Fruit fly (Drosophila melanogaster) whole organism, prepupa: Measurements from ENCODE around the gene Pex12.
A peak's percentile ranks its signal among the peaks of the same experiment; 100 is the strongest.

Source experiments
- CG10631 ChIP-seq: fragments of 200-800 bp; sonication (Bioruptor generic); optimal IDR thresholded peaks from 2 replicates; lab custom pipeline; 2016; ENCODE audit warnings: missing biosample characterization, missing genetic modification characterization
- CG11294 ChIP-seq: fragments of 200-800 bp; sonication (Bioruptor generic); IDR thresholded peaks from 2 replicates; pipeline ENCODE4 v1.3.6; 2022; ENCODE audit warnings: missing biosample characterization, missing genetic modification characterization
- CG11762 ChIP-seq: fragments of 200-800 bp; sonication (Bioruptor generic); optimal IDR thresholded peaks from 3 replicates; lab custom pipeline; 2016; ENCODE audit warnings: missing biosample characterization, missing genetic modification characterization; ENCODE audit not compliant: insufficient read depth
- CG11902 ChIP-seq: fragments of 200-800 bp; sonication (Bioruptor generic); optimal IDR thresholded peaks from 3 replicates; lab custom pipeline; 2016; ENCODE audit warnings: missing biosample characterization, missing genetic modification characterization
- CG15336 ChIP-seq: fragments of 200-800 bp; sonication (Bioruptor generic); IDR thresholded peaks from 2 replicates; pipeline ENCODE4 v1.3.6; 2022; ENCODE audit warnings: missing biosample characterization, missing genetic modification characterization
- CG3032 ChIP-seq: fragments of 200-800 bp; optimal IDR thresholded peaks from 2 replicates; lab custom pipeline; 2019; ENCODE audit warnings: missing biosample characterization, mild to moderate bottlenecking, missing genetic modification characterization, moderate library complexity
- CG31627 ChIP-seq: fragments of 200-800 bp; sonication (Bioruptor generic); optimal IDR thresholded peaks from 3 replicates; lab custom pipeline; 2016; ENCODE audit warnings: missing biosample characterization, missing genetic modification characterization
- CG32006 ChIP-seq: fragments of 200-800 bp; sonication (Bioruptor generic); optimal IDR thresholded peaks from 3 replicates; lab custom pipeline; 2017; ENCODE audit warnings: missing biosample characterization, mild to moderate bottlenecking, missing genetic modification characterization
- CG34406 ChIP-seq: fragments of 200-800 bp; sonication (Bioruptor generic); optimal IDR thresholded peaks from 3 replicates; lab custom pipeline; 2016; ENCODE audit warnings: missing biosample characterization, missing genetic modification characterization
- CG4318 ChIP-seq: fragments of 200-800 bp; sonication (Bioruptor generic); optimal IDR thresholded peaks from 3 replicates; lab custom pipeline; 2017; ENCODE audit warnings: missing biosample characterization, mild to moderate bottlenecking, missing genetic modification characterization
- CG6276 ChIP-seq: fragments of 200-800 bp; sonication (Bioruptor generic); optimal IDR thresholded peaks from 2 replicates; lab custom pipeline; 2017; ENCODE audit warnings: missing biosample characterization, mild to moderate bottlenecking, missing genetic modification characterization
- CG6792 ChIP-seq: fragments of 200-800 bp; sonication (Bioruptor generic); optimal IDR thresholded peaks from 3 replicates; lab custom pipeline; 2016; ENCODE audit warnings: missing biosample characterization, missing genetic modification characterization
- CG6854 ChIP-seq: fragments of 200-800 bp; sonication (Bioruptor generic); optimal IDR thresholded peaks from 2 replicates; lab custom pipeline; 2017; ENCODE audit warnings: missing biosample characterization, mild to moderate bottlenecking, missing genetic modification characterization
- CG7368 ChIP-seq: fragments of 200-800 bp; sonication (Bioruptor generic); optimal IDR thresholded peaks from 3 replicates; lab custom pipeline; 2016; ENCODE audit warnings: missing biosample characterization, missing genetic modification characterization
- CG8119 ChIP-seq: fragments of 200-800 bp; sonication (Bioruptor generic); IDR thresholded peaks from 3 replicates; pipeline ENCODE4 v1.3.6; 2022; ENCODE audit warnings: missing biosample characterization, missing genetic modification characterization
- CG8632 ChIP-seq: fragments of 200-800 bp; sonication (Bioruptor generic); optimal IDR thresholded peaks from 3 replicates; lab custom pipeline; 2016; ENCODE audit warnings: missing biosample characterization, missing genetic modification characterization
- Eip75B ChIP-seq: fragments of 200-800 bp; sonication (Bioruptor generic); optimal IDR thresholded peaks from 3 replicates; lab custom pipeline; 2016; ENCODE audit warnings: missing biosample characterization, missing genetic modification characterization
- Eip78C ChIP-seq: fragments of 200-800 bp; sonication (Bioruptor generic); peaks from one replicate; lab custom pipeline; 2016; ENCODE audit warnings: missing biosample characterization, missing genetic modification characterization
- Eip93F ChIP-seq: fragments of 200-800 bp; sonication (Bioruptor generic); optimal IDR thresholded peaks from 2 replicates; lab custom pipeline; 2016; ENCODE audit warnings: missing biosample characterization, mild to moderate bottlenecking, missing genetic modification characterization
- Ets21C ChIP-seq: fragments of 200-800 bp; sonication (Bioruptor generic); optimal IDR thresholded peaks from 3 replicates; lab custom pipeline; 2016; ENCODE audit warnings: missing biosample characterization, missing genetic modification characterization
- Gug ChIP-seq: fragments of 200-800 bp; sonication (Bioruptor generic); IDR thresholded peaks from 2 replicates; pipeline ENCODE4 v1.3.6; 2022; ENCODE audit warnings: missing biosample characterization, missing genetic modification characterization
- Hr4 ChIP-seq: fragments of 200-800 bp; sonication (Bioruptor generic); optimal IDR thresholded peaks from 3 replicates; lab custom pipeline; 2016; ENCODE audit warnings: missing biosample characterization, missing genetic modification characterization
- Met ChIP-seq: fragments of 200-800 bp; sonication (Bioruptor generic); optimal IDR thresholded peaks from 3 replicates; lab custom pipeline; 2016; ENCODE audit warnings: missing biosample characterization, missing genetic modification characterization
- Smox ChIP-seq: fragments of 200-800 bp; sonication (Bioruptor generic); optimal IDR thresholded peaks from 3 replicates; lab custom pipeline; 2016; ENCODE audit warnings: missing biosample characterization, missing genetic modification characterization
- Sox102F ChIP-seq: fragments of 200-800 bp; sonication (Bioruptor generic); optimal IDR thresholded peaks from 2 replicates; lab custom pipeline; 2016; ENCODE audit warnings: missing biosample characterization, mild to moderate bottlenecking, missing genetic modification characterization
- Sox14 ChIP-seq: fragments of 200-800 bp; sonication (Bioruptor generic); optimal IDR thresholded peaks from 3 replicates; lab custom pipeline; 2016; ENCODE audit warnings: missing biosample characterization, missing genetic modification characterization
- achi ChIP-seq: fragments of 200-800 bp; sonication (Bioruptor generic); optimal IDR thresholded peaks from 3 replicates; lab custom pipeline; 2016; ENCODE audit warnings: missing biosample characterization, missing genetic modification characterization
- acj6 ChIP-seq: fragments of 200-800 bp; sonication (Bioruptor generic); optimal IDR thresholded peaks from 3 replicates; lab custom pipeline; 2016; ENCODE audit warnings: missing biosample characterization, missing genetic modification characterization
- dac ChIP-seq: fragments of 200-800 bp; sonication (Bioruptor generic); optimal IDR thresholded peaks from 2 replicates; lab custom pipeline; 2017; ENCODE audit warnings: missing biosample characterization, mild to moderate bottlenecking, missing genetic modification characterization
- dsx ChIP-seq: fragments of 200-800 bp; optimal IDR thresholded peaks from 3 replicates; lab custom pipeline; 2019; ENCODE audit warnings: missing biosample characterization, mild to moderate bottlenecking, missing genetic modification characterization, moderate library complexity; ENCODE audit not compliant: poor library complexity, severe bottlenecking
- eg ChIP-seq: fragments of 200-800 bp; sonication (Bioruptor generic); IDR thresholded peaks from 3 replicates; pipeline ENCODE4 v1.3.6; 2022; ENCODE audit warnings: missing biosample characterization, missing genetic modification characterization
- esn ChIP-seq: fragments of 200-800 bp; sonication (Bioruptor generic); optimal IDR thresholded peaks from 2 replicates; lab custom pipeline; 2016; ENCODE audit warnings: missing biosample characterization, mild to moderate bottlenecking, missing genetic modification characterization, moderate library complexity
- fd59A ChIP-seq: fragments of 200-800 bp; sonication (Bioruptor generic); optimal IDR thresholded peaks from 2 replicates; lab custom pipeline; 2017; ENCODE audit warnings: missing biosample characterization, mild to moderate bottlenecking, missing genetic modification characterization, missing genetic modification reagents
- fd85E ChIP-seq: fragments of 200-800 bp; sonication (Bioruptor generic); optimal IDR thresholded peaks from 3 replicates; lab custom pipeline; 2016; ENCODE audit warnings: missing biosample characterization, missing genetic modification characterization
- fkh ChIP-seq: fragments of 200-800 bp; sonication (Bioruptor generic); optimal IDR thresholded peaks from 3 replicates; lab custom pipeline; 2017; ENCODE audit warnings: missing biosample characterization, mild to moderate bottlenecking, missing genetic modification characterization, moderate library complexity
- lz ChIP-seq: fragments of 200-800 bp; sonication (Bioruptor generic); optimal IDR thresholded peaks from 3 replicates; lab custom pipeline; 2016; ENCODE audit warnings: missing biosample characterization, missing genetic modification characterization
- net ChIP-seq: fragments of 200-800 bp; sonication (Bioruptor generic); optimal IDR thresholded peaks from 3 replicates; lab custom pipeline; 2016; ENCODE audit warnings: missing biosample characterization, missing genetic modification characterization
- pdm3 ChIP-seq: fragments of 200-800 bp; sonication (Bioruptor generic); optimal IDR thresholded peaks from 3 replicates; lab custom pipeline; 2016; ENCODE audit warnings: missing biosample characterization, missing genetic modification characterization
- salr ChIP-seq, 2 experiments: fragments of 200-800 bp; sonication (Bioruptor generic); optimal IDR thresholded peaks; 3 replicates each; lab custom pipeline; 2016 to 2018; ENCODE audit warnings: missing biosample characterization in 2 of 2, missing genetic modification characterization in 2 of 2, mild to moderate bottlenecking in 1 of 2
- spab ChIP-seq: fragments of 200-800 bp; sonication (Bioruptor generic); optimal IDR thresholded peaks from 2 replicates; lab custom pipeline; 2017; ENCODE audit warnings: missing biosample characterization, mild to moderate bottlenecking, missing genetic modification characterization, missing genetic modification reagents
- ss ChIP-seq, 2 experiments: fragments of 200-800 bp; sonication (Bioruptor generic); optimal IDR thresholded peaks; 2 replicates in 1 of 2; 3 replicates in 1 of 2; lab custom pipeline; 2017 to 2018; ENCODE audit warnings: mild to moderate bottlenecking in 2 of 2, missing biosample characterization in 2 of 2, missing genetic modification characterization in 2 of 2, moderate library complexity in 1 of 2
- svp ChIP-seq: fragments of 200-800 bp; sonication (Bioruptor generic); peaks from one replicate; lab custom pipeline; 2016; ENCODE audit warnings: missing biosample characterization, missing genetic modification characterization

Pex12 gene

dm6 chr2L:825768-826263 lies 10.0 kb downstream of the Pex12 start, which contains the start of the genes CG3862 and dock (continued):
- TF ChIP-seq dsx (peak; percentile 13), ss (GFP tag; optimal IDR thresholded peaks at IDR 0.05; lab: Kevin White, UChicago) (peak in 1 of 2 experiments; percentile 33), CG32006 (GFP tag; lab: Kevin White, UChicago) (peak; percentile 21), lz (GFP tag; lab: Kevin White, UChicago) (peak; percentile 29), Eip75B (GFP tag; lab: Kevin White, UChicago) (peak; percentile 59), svp (GFP tag; lab: Kevin White, UChicago) (peak; percentile 60), CG8119 (peak; percentile 30; the same call in 1 of the 3 replicates), CG11294 (no peak), CG31627 (GFP tag; lab: Kevin White, UChicago) (peak; percentile 41), pdm3 (GFP tag; lab: Kevin White, UChicago) (peak; percentile 20), Eip78C (GFP tag; lab: Kevin White, UChicago) (peak; percentile 86)

dm6 chr2L:826388-826787 lies 10.6 kb downstream of the Pex12 start:
- TF ChIP-seq spab (GFP tag; lab: Kevin White, UChicago), result no peak
- TF ChIP-seq dac (GFP tag; lab: Kevin White, UChicago), result no peak
- no peak for TF ChIP-seq Eip93F (GFP tag; lab: Kevin White, UChicago)
- TF ChIP-seq CG6792 (GFP tag; lab: Kevin White, UChicago), result no peak
- no peak for TF ChIP-seq fd59A (GFP tag; lab: Kevin White, UChicago)
- TF ChIP-seq CG10631, result no peak
- TF ChIP-seq ss (GFP tag; optimal IDR thresholded peaks at IDR 0.05; lab: Kevin White, UChicago), result no peak
- TF ChIP-seq CG8119, result no peak
- TF ChIP-seq CG4318 (GFP tag; lab: Kevin White, UChicago), result no peak

dm6 chr2L:827049-827448 lies 11.3 kb downstream of the Pex12 start:
- TF ChIP-seq svp (GFP tag; lab: Kevin White, UChicago) (peak; percentile 92), CG34406 (no peak)

- no peak for TF ChIP-seq CG6854 (GFP tag; lab: Kevin White, UChicago)
- no peak for TF ChIP-seq eg (GFP tag; lab: Robert Waterston, UW)
- TF ChIP-seq salr (GFP tag; optimal IDR thresholded peaks at IDR 0.05; lab: Kevin White, UChicago), result no peak
- TF ChIP-seq lz (GFP tag; lab: Kevin White, UChicago), result peak; percentile 14
- TF ChIP-seq achi (GFP tag; lab: Kevin White, UChicago), result no peak
- TF ChIP-seq svp (GFP tag; lab: Kevin White, UChicago), result peak; percentile 81
- TF ChIP-seq CG11762, result no peak
- TF ChIP-seq CG4318 (GFP tag; lab: Kevin White, UChicago), result no peak
- TF ChIP-seq Smox, result no peak
- no peak for TF ChIP-seq CG6276 (GFP tag; lab: Kevin White, UChicago)
- TF ChIP-seq acj6 (GFP tag; lab: Kevin White, UChicago), result no peak
- TF ChIP-seq Eip78C (GFP tag; lab: Kevin White, UChicago), result peak; percentile 73
- peak; percentile 74 for TF ChIP-seq fkh (GFP tag; lab: Kevin White, UChicago)
- TF ChIP-seq net, result peak; percentile 9
- TF ChIP-seq Met, result no peak
- no peak for TF ChIP-seq CG8632 (GFP tag; lab: Kevin White, UChicago)
- TF ChIP-seq CG15336 (GFP tag; lab: Robert Waterston, UW), result peak; percentile 60
- TF ChIP-seq CG11902, result no peak
- TF ChIP-seq dac (GFP tag; lab: Kevin White, UChicago), result peak; percentile 32
- TF ChIP-seq CG32006 (GFP tag; lab: Kevin White, UChicago), result no peak
- no peak for TF ChIP-seq ss (GFP tag; optimal IDR thresholded peaks at IDR 0.05; lab: Kevin White, UChicago)
- no peak for TF ChIP-seq CG10631
- TF ChIP-seq CG7368 (GFP tag; lab: Kevin White, UChicago), result no peak
- no peak for TF ChIP-seq Sox102F (GFP tag; lab: Kevin White, UChicago)
- TF ChIP-seq pdm3 (GFP tag; lab: Kevin White, UChicago), result no peak
- TF ChIP-seq fd85E, result no peak
- TF ChIP-seq Sox14 (GFP tag; lab: Kevin White, UChicago), result peak; percentile 55
- TF ChIP-seq esn (GFP tag; lab: Kevin White, UChicago), result peak; percentile 75
- no peak for TF ChIP-seq Hr4 (GFP tag; lab: Kevin White, UChicago)
- TF ChIP-seq Gug, result 0 out of 2 replicates have a peak, but pooled peaks have one; percentile 10
- TF ChIP-seq CG3032 (tag; lab: Kevin White, UChicago), result no peak
- TF ChIP-seq Ets21C (GFP tag; lab: Kevin White, UChicago), result peak; percentile 24
- TF ChIP-seq CG8119, result peak; percentile 56; the same call in 2 of the 3 replicates
Measured at dm6 chr2L:827516-828362, 11.9 kb downstream of the Pex12 start.
